Fruit fly (Drosophila melanogaster): ENCODE results near the gene CG11583.

The CG11583 gene

dm6 chr3L:4252862-4253610, 29.6 kb downstream of the CG11583 start (continued):
- TF ChIP-seq twi (tag; optimal IDR thresholded peaks at IDR 0.05): peak; percentile 23
- TF ChIP-seq CG1832 (GFP tag; optimal IDR thresholded peaks at IDR 0.05): no peak
- TF ChIP-seq CG17802 (tag; optimal IDR thresholded peaks at IDR 0.05): peak; percentile 6
- no peak for TF ChIP-seq CG14965 (GFP tag; optimal IDR thresholded peaks at IDR 0.05; ENCODE audit: borderline replicate concordance)
- no peak for TF ChIP-seq schlank (tag; optimal IDR thresholded peaks at IDR 0.05)
- TF ChIP-seq CG8478 (optimal IDR thresholded peaks at IDR 0.05): no peak
- no peak for TF ChIP-seq run (tag; optimal IDR thresholded peaks at IDR 0.05)
- TF ChIP-seq CG15479 (GFP tag; optimal IDR thresholded peaks at IDR 0.05): peak; percentile 95
- TF ChIP-seq Hr78 (GFP tag; optimal IDR thresholded peaks at IDR 0.05): peak in 1 of 2 experiments; percentile 65
- TF ChIP-seq fru (optimal IDR thresholded peaks at IDR 0.05): no peak
- TF ChIP-seq Trl (optimal IDR thresholded peaks at IDR 0.05): peak in 1 of 2 experiments; percentile 0
- TF ChIP-seq Trl (GFP tag; optimal IDR thresholded peaks at IDR 0.05): no peak
- TF ChIP-seq CG14860 (GFP tag; IDR thresholded peaks at IDR 0.05; ENCODE audit: partially characterized antibody): no peak
- no peak for TF ChIP-seq Ravus (GFP tag; IDR thresholded peaks at IDR 0.05)
- TF ChIP-seq lov (optimal IDR thresholded peaks at IDR 0.05): no peak
- no peak for TF ChIP-seq lov (GFP tag; IDR thresholded peaks at IDR 0.05)
- no peak for TF ChIP-seq CG8290 (GFP tag; optimal IDR thresholded peaks at IDR 0.05)
- TF ChIP-seq CG8290 (tag; optimal IDR thresholded peaks at IDR 0.05): no peak
- TF ChIP-seq gt (GFP tag; IDR thresholded peaks at IDR 0.05): no peak
- TF ChIP-seq CG6175 (GFP tag; IDR thresholded peaks at IDR 0.05): no peak
- TF ChIP-seq en (GFP tag; optimal IDR thresholded peaks at IDR 0.05): no peak
- peak; percentile 74 for TF ChIP-seq psq (GFP tag; optimal IDR thresholded peaks at IDR 0.05)
- TF ChIP-seq CG1529 (GFP tag; optimal IDR thresholded peaks at IDR 0.05): no peak
- no peak for TF ChIP-seq shn (GFP tag; optimal IDR thresholded peaks at IDR 0.05)

dm6 chr3L:4252121-4252861, 30.3 kb downstream of the CG11583 start:
- TF ChIP-seq CG31441 (GFP tag; IDR thresholded peaks at IDR 0.05) (peak; percentile 48; the same call in 1 of the 2 replicates), CG3163 (GFP tag; optimal IDR thresholded peaks at IDR 0.05) (peak; percentile 81), CG4360 (GFP tag; IDR thresholded peaks at IDR 0.05) (peak; percentile 99), CG17829 (tag; optimal IDR thresholded peaks at IDR 0.05) (peak; percentile 2), CG15479 (GFP tag; optimal IDR thresholded peaks at IDR 0.05) (peak; percentile 35), row (GFP tag; IDR thresholded peaks at IDR 0.05) (peak; percentile 40), CG2199 (GFP tag; IDR thresholded peaks at IDR 0.05) (0 out of 3 replicates have a peak, but pooled peaks have one; percentile 16), Trl (optimal IDR thresholded peaks at IDR 0.05) (peak; percentile 42 to 62), Trl (GFP tag; optimal IDR thresholded peaks at IDR 0.05) (no peak), zen2 (GFP tag; IDR thresholded peaks at IDR 0.05; ENCODE audit: partially characterized antibody) (0 out of 3 replicates have a peak, but pooled peaks have one; percentile 39), cg (GFP tag; optimal IDR thresholded peaks at IDR 0.05) (peak; percentile 65), kni (GFP tag; optimal IDR thresholded peaks at IDR 0.05) (peak; percentile 46), lola (GFP tag; optimal IDR thresholded peaks at IDR 0.05) (peak in 1 of 3 experiments; percentile 8), tll (GFP tag; optimal IDR thresholded peaks at IDR 0.05) (peak; percentile 23 to 75), ato (GFP tag; IDR thresholded peaks at IDR 0.05; ENCODE audit: partially characterized antibody) (no peak), gfzf (GFP tag; optimal IDR thresholded peaks at IDR 0.05) (no peak), CG30403 (GFP tag; optimal IDR thresholded peaks at IDR 0.05) (no peak), nom (GFP tag; optimal IDR thresholded peaks at IDR 0.05) (peak; percentile 65), ci (GFP tag; IDR thresholded peaks at IDR 0.05) (0 out of 3 replicates have a peak, but pooled peaks have one; percentile 24), CTCF (GFP tag; optimal IDR thresholded peaks at IDR 0.05) (no peak), CG3995 (GFP tag; optimal IDR thresholded peaks at IDR 0.05) (peak; percentile 92), Lhr (GFP tag; optimal IDR thresholded peaks at IDR 0.05) (no peak), tin (GFP tag; optimal IDR thresholded peaks at IDR 0.05) (no peak), Med (GFP tag) (peak; percentile 43), Atf-2 (GFP tag; optimal IDR thresholded peaks at IDR 0.05) (peak; percentile 20), Sry-β (GFP tag; optimal IDR thresholded peaks at IDR 0.05) (peak; percentile 85), HmgD (GFP tag; optimal IDR thresholded peaks at IDR 0.05) (peak; percentile 54), Myb (GFP tag; optimal IDR thresholded peaks at IDR 0.05) (peak; percentile 8)
